Worm (Caenorhabditis elegans) whole organism, late embryonic: ENCODE results near the gene hlh-15.

Experiments used
- ama-1 ChIP-seq: fragments of 150-350 bp; optimal IDR thresholded peaks from 2 replicates; lab custom pipeline; 2014
- ceh-24 ChIP-seq: sonication (generic microtip); optimal IDR thresholded peaks from 2 replicates; lab custom pipeline; 2016; ENCODE audit warnings: mild to moderate bottlenecking, missing genetic modification characterization, missing compliant biosample characterization
- ceh-6 ChIP-seq: fragments of 200-800 bp; sonication (Bioruptor generic); optimal IDR thresholded peaks from 2 replicates; lab custom pipeline; 2018; ENCODE audit warnings: mild to moderate bottlenecking, missing genetic modification characterization, missing compliant biosample characterization
- dmd-4 ChIP-seq: sonication (generic microtip); optimal IDR thresholded peaks from 2 replicates; lab custom pipeline; 2016; ENCODE audit warnings: borderline replicate concordance, missing genetic modification characterization, missing compliant biosample characterization
- dve-1 ChIP-seq: sonication (generic microtip); optimal IDR thresholded peaks from 2 replicates; lab custom pipeline; 2017; ENCODE audit warnings: antibody characterized with exemption, mild to moderate bottlenecking, missing genetic modification characterization, missing compliant biosample characterization
- elt-2 ChIP-seq: sonication (generic microtip); optimal IDR thresholded peaks from 2 replicates; lab custom pipeline; 2016; ENCODE audit warnings: missing genetic modification reagents, missing genetic modification characterization, missing compliant biosample characterization
- fax-1 ChIP-seq: sonication (generic microtip); optimal IDR thresholded peaks from 2 replicates; lab custom pipeline; 2016; ENCODE audit warnings: missing genotype, missing genetic modification characterization, missing compliant biosample characterization
- fkh-10 ChIP-seq: fragments of 150-350 bp; optimal IDR thresholded peaks from 2 replicates; lab custom pipeline; 2014; ENCODE audit warnings: missing biosample characterization, missing genetic modification reagents, missing genetic modification characterization
- hlh-6 ChIP-seq: sonication (generic microtip); optimal IDR thresholded peaks from 2 replicates; lab custom pipeline; 2016; ENCODE audit warnings: missing genotype, missing genetic modification characterization, missing compliant biosample characterization
- sdc-2 ChIP-seq: sonication (generic microtip); optimal IDR thresholded peaks from 2 replicates; lab custom pipeline; 2016; ENCODE audit warnings: missing genotype, missing genetic modification characterization, missing compliant biosample characterization
- tbx-2 ChIP-seq: sonication (generic microtip); optimal IDR thresholded peaks from 2 replicates; lab custom pipeline; 2016; ENCODE audit warnings: missing genetic modification characterization, missing compliant biosample characterization
- unc-55 ChIP-seq: sonication (generic microtip); optimal IDR thresholded peaks from 2 replicates; lab custom pipeline; 2017; ENCODE audit warnings: missing biosample characterization, missing genetic modification reagents, missing genetic modification characterization

ce11 chrX:2369073-2369472 is 44.1 kb downstream of the hlh-15 start:
- TF ChIP-seq ceh-6 (GFP tag; lab: Kevin White, UChicago) (no peak), elt-2 (tag; lab: Kevin White, UChicago) (no peak), tbx-2 (tag; lab: Kevin White, UChicago) (no peak), dve-1 (tag; lab: Kevin White, UChicago) (no peak), hlh-6 (tag; lab: Kevin White, UChicago) (no peak), ceh-24 (no peak), fkh-10 (GFP tag; lab: Kevin White, UChicago) (no peak), ama-1 (lab: Kevin White, UChicago) (no peak), fax-1 (tag; lab: Kevin White, UChicago) (no peak), unc-55 (GFP tag; lab: Kevin White, UChicago) (no peak), sdc-2 (tag; lab: Kevin White, UChicago) (no peak), dmd-4 (no peak)
